Fruit fly (Drosophila melanogaster): Measurements from ENCODE around the gene CG1394.

DNA sequence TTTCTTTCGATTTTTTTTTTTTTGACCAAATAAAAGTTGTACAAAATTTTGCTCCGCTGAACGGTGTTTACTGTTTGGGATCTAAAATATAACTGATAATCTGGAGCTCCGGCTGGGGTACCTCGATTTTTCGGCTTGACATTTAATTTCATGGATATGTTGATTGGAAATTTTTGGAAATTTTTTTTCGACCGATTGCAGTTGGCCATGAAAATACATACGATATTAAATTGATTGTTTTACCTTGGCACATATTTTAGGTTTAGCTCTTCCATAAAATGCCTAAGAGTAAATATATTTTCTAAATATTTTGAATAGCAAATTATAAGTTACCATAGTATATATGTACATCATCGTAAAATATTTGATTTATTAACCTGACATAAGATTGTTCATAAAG, at the start of gene CG1394:
- TF ChIP-seq CG8281 (tag; optimal IDR thresholded peaks at IDR 0.05) (no peak), tin (GFP tag; optimal IDR thresholded peaks at IDR 0.05) (no peak), nerfin-1 (tag; optimal IDR thresholded peaks at IDR 0.05) (no peak), gsb (GFP tag; IDR thresholded peaks at IDR 0.05) (no peak), Six4 (GFP tag; optimal IDR thresholded peaks at IDR 0.05) (no peak), hb (GFP tag; IDR thresholded peaks at IDR 0.05; ENCODE audit: partially characterized antibody) (no peak), Deaf1 (tag; optimal IDR thresholded peaks at IDR 0.05) (no peak), crol (GFP tag; IDR thresholded peaks at IDR 0.05) (no peak), Blimp-1 (GFP tag; optimal IDR thresholded peaks at IDR 0.05) (no peak), run (tag; optimal IDR thresholded peaks at IDR 0.05) (no peak), wdn (GFP tag; IDR thresholded peaks at IDR 0.05) (no peak)
